Worm (Caenorhabditis elegans): ENCODE data around the gene zhit-3.

The zhit-3 gene

DNA sequence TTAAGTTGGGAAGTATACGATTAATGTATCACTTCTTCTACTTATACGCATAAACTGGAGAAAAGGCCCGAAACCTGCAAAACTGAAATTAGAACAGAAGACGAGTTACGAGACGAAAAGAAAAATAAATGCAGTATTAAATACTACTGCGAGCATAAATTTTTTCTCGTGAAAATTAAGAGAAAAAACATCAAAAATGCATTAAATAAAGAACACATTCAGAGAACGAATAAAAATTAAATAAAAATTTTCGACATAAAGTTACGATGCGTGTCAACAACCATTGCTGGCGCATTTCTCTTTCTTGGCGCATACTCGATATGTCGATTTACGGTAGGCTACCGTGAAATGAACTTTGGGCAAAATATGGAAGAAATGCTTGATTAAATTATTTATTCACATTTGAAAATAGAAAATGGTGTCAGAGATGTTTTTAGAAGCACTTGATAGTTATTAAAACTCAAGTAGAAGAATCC lies 7.0 kb downstream of the zhit-3 start, which contains the start of the genes ZK856.19 and ZK856.11:
Gene ZK856.19, minus strand, starts transcription at position 51 of the 476 bp plus-strand sequence.
Gene ZK856.11, minus strand, starts transcription at position 76 of the 476 bp plus-strand sequence.
- TF ChIP-seq nhr-11 (tag; optimal IDR thresholded peaks at IDR 0.05) (no peak), pat-9 (tag; optimal IDR thresholded peaks at IDR 0.05) (no peak), gmeb-2 (tag; optimal IDR thresholded peaks at IDR 0.05) (no peak), unc-42 (tag; optimal IDR thresholded peaks at IDR 0.05) (peak; percentile 20), ceh-30 (tag; optimal IDR thresholded peaks at IDR 0.05) (no peak), hlh-30 (tag; optimal IDR thresholded peaks at IDR 0.05; ENCODE audit: insufficient read depth) (no peak), madf-2 (tag; optimal IDR thresholded peaks at IDR 0.05) (no peak), C08G9.2 (tag; optimal IDR thresholded peaks at IDR 0.05) (no peak), ceh-19 (GFP tag; optimal IDR thresholded peaks at IDR 0.05) (no peak), ceh-45 (GFP tag; IDR thresholded peaks at IDR 0.05) (no peak), hlh-6 (tag; optimal IDR thresholded peaks at IDR 0.05) (no peak), nfya-1 (tag; optimal IDR thresholded peaks at IDR 0.05) (peak; percentile 21)

DNA sequence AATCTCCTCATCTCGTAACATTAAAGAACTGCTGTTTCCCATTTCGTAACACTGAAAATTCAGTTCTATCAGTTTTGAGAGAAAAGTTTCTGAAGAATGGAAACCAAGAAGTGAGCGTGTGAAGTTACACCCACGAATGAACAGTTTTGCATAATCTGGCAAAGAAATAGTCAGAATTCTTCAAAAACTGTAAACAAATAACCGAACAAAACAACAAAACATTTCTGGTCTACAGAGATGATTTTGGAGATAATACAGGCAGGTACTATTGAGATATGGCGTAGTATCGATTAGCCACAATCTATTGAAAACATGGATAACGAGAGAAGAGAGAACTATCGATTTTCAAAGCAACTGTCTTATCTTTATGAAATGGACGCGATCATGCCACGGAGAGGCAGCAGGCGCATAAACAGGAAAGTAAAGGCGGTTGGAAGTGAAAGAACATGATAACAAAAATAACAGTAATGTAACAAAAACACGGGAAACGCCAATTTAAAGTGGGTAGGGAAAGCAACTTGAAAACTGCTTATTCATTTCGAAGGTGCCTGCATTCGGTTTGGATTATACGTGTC lies 8.4 kb downstream of the zhit-3 start, which contains the start of gene chpf-1:
Gene chpf-1, minus strand, starts transcription at position 51 of the 575 bp plus-strand sequence.
- TF ChIP-seq hlh-30 (tag; optimal IDR thresholded peaks at IDR 0.05; ENCODE audit: insufficient read depth) (no peak), pax-1 (tag; optimal IDR thresholded peaks at IDR 0.05) (no peak), elt-2 (tag; optimal IDR thresholded peaks at IDR 0.05) (peak; percentile 41), rnt-1 (tag; optimal IDR thresholded peaks at IDR 0.05) (no peak), K02D7.2 (tag; optimal IDR thresholded peaks at IDR 0.05) (no peak)

DNA sequence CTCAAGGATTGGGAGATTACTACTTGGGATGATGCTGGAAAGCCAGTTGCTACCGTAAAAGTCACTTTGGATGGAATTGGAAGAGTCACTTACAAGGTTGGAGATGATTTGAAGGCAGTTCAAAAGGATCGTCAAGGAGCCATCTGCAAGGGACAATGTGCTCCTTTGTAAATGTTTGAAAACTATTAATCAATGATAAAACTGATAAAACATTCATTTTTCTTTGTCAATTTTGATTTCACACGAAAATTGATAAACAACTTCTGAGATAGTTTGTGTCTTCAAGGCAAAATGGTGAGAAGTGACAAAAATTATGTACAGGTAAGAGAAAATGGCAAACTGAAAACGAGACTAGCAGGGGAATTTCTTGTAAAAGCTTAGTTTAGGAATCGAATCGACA lies 9.6 kb downstream of the zhit-3 start:
- no peak for TF ChIP-seq hlh-8 (tag; optimal IDR thresholded peaks at IDR 0.05)
- no peak for TF ChIP-seq ceh-19 (GFP tag; optimal IDR thresholded peaks at IDR 0.05)
- no peak for TF ChIP-seq ceh-30 (tag; optimal IDR thresholded peaks at IDR 0.05)
- TF ChIP-seq ceh-2 (tag; optimal IDR thresholded peaks at IDR 0.05) = no peak
- TF ChIP-seq mec-3 (tag; optimal IDR thresholded peaks at IDR 0.05; ENCODE audit: borderline replicate concordance) = no peak
- no peak for TF ChIP-seq dmd-4 (tag; optimal IDR thresholded peaks at IDR 0.05; ENCODE audit: borderline replicate concordance)
- TF ChIP-seq ceh-18 (tag; optimal IDR thresholded peaks at IDR 0.05) = no peak
- TF ChIP-seq gmeb-2 (tag; optimal IDR thresholded peaks at IDR 0.05) = no peak
- no peak for TF ChIP-seq Y22D7AL.16 (tag; optimal IDR thresholded peaks at IDR 0.05)
- no peak for TF ChIP-seq pha-4 (tag; optimal IDR thresholded peaks at IDR 0.05)
- no peak for TF ChIP-seq ceh-48 (tag; optimal IDR thresholded peaks at IDR 0.05)
- TF ChIP-seq C08G9.2 (tag; optimal IDR thresholded peaks at IDR 0.05) = no peak

DNA sequence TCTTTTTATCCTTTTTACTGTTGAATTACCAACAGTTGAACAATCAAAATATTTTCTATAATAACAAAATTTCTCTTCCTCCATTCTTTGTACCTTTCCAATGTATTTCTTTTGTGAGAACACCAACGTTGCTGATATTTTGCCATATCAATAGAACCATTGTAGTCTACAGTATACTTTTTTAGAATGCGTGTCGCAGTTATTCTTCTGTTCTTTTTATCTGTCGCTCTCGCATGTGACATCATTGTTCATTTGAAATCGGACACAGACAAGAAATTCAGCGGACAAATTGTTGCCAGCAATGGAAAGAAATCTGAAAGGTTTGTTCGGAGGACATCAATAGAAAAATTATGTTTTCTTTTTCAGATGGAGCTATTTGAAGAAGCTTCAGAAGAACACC lies 10.0 kb downstream of the zhit-3 start, which contains the start of gene ZK856.7:
Gene ZK856.7, plus strand, starts transcription at position 186 of the 400 bp plus-strand sequence.
- TF ChIP-seq che-1 (tag; optimal IDR thresholded peaks at IDR 0.05) (no peak), hlh-13 (GFP tag; optimal IDR thresholded peaks at IDR 0.05) (no peak), nhr-11 (tag; optimal IDR thresholded peaks at IDR 0.05) (no peak), C38D4.7 (GFP tag; optimal IDR thresholded peaks at IDR 0.05) (no peak), ceh-2 (tag; optimal IDR thresholded peaks at IDR 0.05) (no peak), lim-6 (tag; optimal IDR thresholded peaks at IDR 0.05) (no peak), ceh-24 (tag; optimal IDR thresholded peaks at IDR 0.05) (no peak), unc-55 (GFP tag; optimal IDR thresholded peaks at IDR 0.05) (no peak), ets-4 (tag; optimal IDR thresholded peaks at IDR 0.05) (no peak), ztf-16 (tag; optimal IDR thresholded peaks at IDR 0.05) (no peak)

DNA sequence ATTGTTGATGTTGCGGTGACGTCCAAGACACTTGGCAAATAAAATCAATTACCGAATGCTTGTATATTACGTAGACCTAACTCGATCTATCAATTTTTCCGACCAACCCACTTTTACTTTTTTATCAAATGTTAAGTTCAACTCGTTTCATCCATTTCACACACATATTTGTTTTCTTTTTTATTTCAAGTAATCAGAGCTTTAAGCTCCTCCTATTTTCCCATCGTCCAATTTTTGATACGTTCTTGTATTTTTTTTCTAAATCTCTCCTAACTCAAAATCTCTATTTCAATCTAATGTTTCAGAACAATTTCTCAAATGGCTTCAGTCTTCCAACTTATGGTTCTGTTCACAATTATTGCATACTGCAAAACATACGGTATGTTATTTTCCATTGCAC lies 13.5 kb downstream of the zhit-3 start, which contains the start of gene ZK856.6:
Gene ZK856.6, plus strand, starts transcription at position 301 of the 400 bp plus-strand sequence.
- TF ChIP-seq nhr-11 (tag; optimal IDR thresholded peaks at IDR 0.05) (no peak), dmd-4 (tag; optimal IDR thresholded peaks at IDR 0.05; ENCODE audit: borderline replicate concordance) (no peak), ceh-24 (tag; optimal IDR thresholded peaks at IDR 0.05) (no peak), K02D7.2 (tag; optimal IDR thresholded peaks at IDR 0.05) (no peak), ceh-30 (tag; optimal IDR thresholded peaks at IDR 0.05) (no peak), hlh-13 (GFP tag; optimal IDR thresholded peaks at IDR 0.05) (no peak), pax-1 (tag; optimal IDR thresholded peaks at IDR 0.05) (no peak)

Data from whole organism, late embryonic.